Fruit fly (Drosophila melanogaster) S2 (cell line): ENCODE results near the gene CG13474.

Source experiments
- CG8478 ChIP-seq: fragments of >200 bp; optimal IDR thresholded peaks from 2 replicates; lab custom pipeline; 2018
- CTCF ChIP-seq, 2 experiments: fragments of >200 bp; optimal IDR thresholded peaks; 2 replicates each; lab custom pipeline; 2018

The CG13474 gene

dm6 chr3L:14697005-14697404 lies at the start of gene CG13474:
CG13474 (minus strand) TSS chr3L:14697105.
- no peak for TF ChIP-seq CG8478 (lab: Kevin White, UChicago)
- TF ChIP-seq CTCF (optimal IDR thresholded peaks at IDR 0.05; lab: Kevin White, UChicago): no peak

- TF ChIP-seq CG8478 (lab: Kevin White, UChicago): no peak
- no peak for TF ChIP-seq CTCF (optimal IDR thresholded peaks at IDR 0.05; lab: Kevin White, UChicago)
Observed at dm6 chr3L:14743106-14743692, 46.3 kb upstream of the CG13474 start.

- no peak for TF ChIP-seq CG8478 (lab: Kevin White, UChicago)
- TF ChIP-seq CTCF (optimal IDR thresholded peaks at IDR 0.05; lab: Kevin White, UChicago): no peak
Observed at dm6 chr3L:14733417-14733816, 36.5 kb upstream of the CG13474 start, which contains the start of gene CG13471. CG13471 (minus strand) TSS chr3L:14733517.

- TF ChIP-seq CTCF (optimal IDR thresholded peaks at IDR 0.05; lab: Kevin White, UChicago): no peak
- TF ChIP-seq CG8478 (lab: Kevin White, UChicago): no peak
Observed at dm6 chr3L:14731790-14732189, 34.9 kb upstream of the CG13474 start.

- TF ChIP-seq CTCF (optimal IDR thresholded peaks at IDR 0.05; lab: Kevin White, UChicago) (no peak), CG8478 (lab: Kevin White, UChicago) (no peak)
Observed at dm6 chr3L:14728460-14728859, 31.6 kb upstream of the CG13474 start, which contains the start of gene CG13473. CG13473 (plus strand) TSS chr3L:14728760.

dm6 chr3L:14712799-14713198 lies 15.9 kb upstream of the CG13474 start:
- TF ChIP-seq CTCF (optimal IDR thresholded peaks at IDR 0.05; lab: Kevin White, UChicago): no peak
- TF ChIP-seq CG8478 (lab: Kevin White, UChicago): no peak

dm6 chr3L:14708053-14708452 lies 11.1 kb upstream of the CG13474 start:
- TF ChIP-seq CTCF (optimal IDR thresholded peaks at IDR 0.05; lab: Kevin White, UChicago) (no peak), CG8478 (lab: Kevin White, UChicago) (no peak)

- TF ChIP-seq CG8478 (lab: Kevin White, UChicago) (no peak), CTCF (optimal IDR thresholded peaks at IDR 0.05; lab: Kevin White, UChicago) (no peak)
Observed at dm6 chr3L:14706461-14706880, 9.6 kb upstream of the CG13474 start.

- TF ChIP-seq CTCF (optimal IDR thresholded peaks at IDR 0.05; lab: Kevin White, UChicago) (no peak), CG8478 (lab: Kevin White, UChicago) (no peak)
Observed at dm6 chr3L:14705164-14705563, 8.3 kb upstream of the CG13474 start, which contains the start of gene CG13476. CG13476 (plus strand) TSS chr3L:14705464.

- no peak for TF ChIP-seq CTCF (optimal IDR thresholded peaks at IDR 0.05; lab: Kevin White, UChicago)
- no peak for TF ChIP-seq CG8478 (lab: Kevin White, UChicago)
Observed at dm6 chr3L:14701578-14701977, 4.7 kb upstream of the CG13474 start, which contains the start of gene CG17177. CG17177 (minus strand) TSS chr3L:14701678.

dm6 chr3L:14691047-14691446 lies 5.9 kb downstream of the CG13474 start, which contains the start of gene gdrd:
gdrd (plus strand) TSS chr3L:14691347.
- no peak for TF ChIP-seq CTCF (optimal IDR thresholded peaks at IDR 0.05; lab: Kevin White, UChicago)
- TF ChIP-seq CG8478 (lab: Kevin White, UChicago): no peak

- TF ChIP-seq CTCF (optimal IDR thresholded peaks at IDR 0.05; lab: Kevin White, UChicago): no peak
- no peak for TF ChIP-seq CG8478 (lab: Kevin White, UChicago)
Observed at dm6 chr3L:14686251-14686650, 10.7 kb downstream of the CG13474 start.

- TF ChIP-seq CG8478 (lab: Kevin White, UChicago) (no peak), CTCF (optimal IDR thresholded peaks at IDR 0.05; lab: Kevin White, UChicago) (no peak)
Observed at dm6 chr3L:14684468-14684867, 12.4 kb downstream of the CG13474 start, which contains the start of gene Dnaaf6. Dnaaf6 (plus strand) TSS chr3L:14684768.

- TF ChIP-seq CTCF (optimal IDR thresholded peaks at IDR 0.05; lab: Kevin White, UChicago) (no peak), CG8478 (lab: Kevin White, UChicago) (no peak)
Observed at dm6 chr3L:14681504-14681903, 15.4 kb downstream of the CG13474 start.

- TF ChIP-seq CTCF (optimal IDR thresholded peaks at IDR 0.05; lab: Kevin White, UChicago) (no peak), CG8478 (lab: Kevin White, UChicago) (no peak)
Observed at dm6 chr3L:14678097-14678679, 18.7 kb downstream of the CG13474 start, which contains the start of gene CG4914. CG4914 (minus strand) TSS chr3L:14678147.
